Worm (Caenorhabditis elegans) whole organism, L4 larva: Measurements from ENCODE around the gene str-246.

Experiments used
- F10B5.3 ChIP-seq: sonication (generic microtip); optimal IDR thresholded peaks from 2 replicates; lab custom pipeline; 2016; ENCODE audit warnings: mild to moderate bottlenecking, missing genetic modification characterization, missing compliant biosample characterization
- F26F4.8 ChIP-seq: fragments of 200-800 bp; sonication (Bioruptor generic); conservative IDR thresholded peaks from 2 replicates; pipeline ENCODE4 v1.3.6; 2022; ENCODE audit warnings: missing genetic modification characterization, missing compliant biosample characterization
- F44E2.7 ChIP-seq: fragments of 200-800 bp; sonication (Bioruptor generic); IDR thresholded peaks from 2 replicates; pipeline ENCODE4 v2.1.2; 2022; ENCODE audit warnings: missing genetic modification characterization, missing compliant biosample characterization
- F49E8.2 ChIP-seq: sonication (generic microtip); optimal IDR thresholded peaks from 2 replicates; lab custom pipeline; 2016; ENCODE audit warnings: missing compliant biosample characterization, mild to moderate bottlenecking, missing genetic modification characterization, borderline replicate concordance
- T20F7.1 ChIP-seq: fragments of 200-800 bp; sonication (Bioruptor generic); optimal IDR thresholded peaks from 2 replicates; lab custom pipeline; 2018; ENCODE audit warnings: mild to moderate bottlenecking, missing genetic modification characterization, missing compliant biosample characterization
- Y48G9A.11 ChIP-seq: fragments of 200-800 bp; sonication (Bioruptor generic); IDR thresholded peaks from 2 replicates; pipeline ENCODE4 v1.3.6; 2022; ENCODE audit warnings: missing genetic modification reagents, missing genetic modification characterization, missing compliant biosample characterization
- ZK337.2 ChIP-seq: fragments of 200-800 bp; sonication (Bioruptor generic); IDR thresholded peaks from 2 replicates; pipeline ENCODE4 v1.3.6; 2022; ENCODE audit warnings: missing genetic modification reagents, missing genetic modification characterization, missing compliant biosample characterization
- ZK546.5 ChIP-seq, 2 experiments: sonication (generic microtip); optimal IDR thresholded peaks; 2 replicates each; lab custom pipeline; 2017; ENCODE audit warnings: missing biosample characterization in 2 of 2, missing genetic modification characterization in 2 of 2
- ama-1 ChIP-seq: fragments of 150-350 bp; optimal IDR thresholded peaks from 2 replicates; lab custom pipeline; 2014; ENCODE audit warnings: inconsistent platforms, mixed read lengths
- ceh-20 ChIP-seq: fragments of 200-800 bp; sonication (Bioruptor generic); IDR thresholded peaks from 2 replicates; pipeline ENCODE4 v1.3.6; 2022; ENCODE audit warnings: missing genetic modification reagents, missing genetic modification characterization, missing compliant biosample characterization
- ceh-44 ChIP-seq: fragments of 200-800 bp; sonication (Bioruptor generic); IDR thresholded peaks from 2 replicates; pipeline ENCODE4 v1.3.6; 2022; ENCODE audit warnings: missing genetic modification reagents, missing genetic modification characterization, missing compliant biosample characterization
- ces-1 ChIP-seq: fragments of 150-350 bp; sonication (generic microtip); optimal IDR thresholded peaks from 4 replicates; lab custom pipeline; 2014; ENCODE audit warnings: missing biosample characterization, missing genetic modification reagents, missing genetic modification characterization
- ctbp-1 ChIP-seq: fragments of 200-800 bp; sonication (Bioruptor generic); IDR thresholded peaks from 2 replicates; pipeline ENCODE4 v1.3.6; 2022; ENCODE audit warnings: missing genetic modification reagents, missing genetic modification characterization, missing compliant biosample characterization
- daf-16 ChIP-seq, 3 experiments: sonication (generic microtip); optimal IDR thresholded peaks; 2 replicates each; lab custom pipeline; 2016 to 2017; ENCODE audit warnings: missing genetic modification characterization in 3 of 3, missing genetic modification reagents in 3 of 3, mild to moderate bottlenecking in 2 of 3, missing compliant biosample characterization in 2 of 3, missing biosample characterization in 1 of 3, moderate library complexity in 1 of 3
- dmd-6 ChIP-seq: fragments of 200-800 bp; sonication (Bioruptor generic); IDR thresholded peaks from 2 replicates; pipeline ENCODE4 v1.3.6; 2022; ENCODE audit warnings: missing genetic modification reagents, missing genetic modification characterization, missing compliant biosample characterization
- dmd-8 ChIP-seq: fragments of 200-800 bp; sonication (Bioruptor generic); IDR thresholded peaks from 2 replicates; pipeline ENCODE4 v1.3.6; 2022; ENCODE audit warnings: missing genetic modification characterization, missing compliant biosample characterization
- dmd-9 ChIP-seq: fragments of 200-800 bp; sonication (Bioruptor generic); IDR thresholded peaks from 2 replicates; pipeline ENCODE4 v1.3.6; 2022; ENCODE audit warnings: missing genetic modification reagents, missing genetic modification characterization, missing compliant biosample characterization
- dpl-1 ChIP-seq: fragments of 150-350 bp; optimal IDR thresholded peaks from 2 replicates; lab custom pipeline; 2014; ENCODE audit warnings: missing biosample characterization, missing genetic modification reagents, missing genetic modification characterization
- egl-43 ChIP-seq: fragments of 200-800 bp; sonication (Bioruptor generic); IDR thresholded peaks from 2 replicates; pipeline ENCODE4 v1.3.6; 2022; ENCODE audit warnings: missing genetic modification reagents, missing genetic modification characterization, missing compliant biosample characterization
- gei-8 ChIP-seq: fragments of 200-800 bp; sonication (Bioruptor generic); optimal IDR thresholded peaks from 2 replicates; lab custom pipeline; 2018; ENCODE audit warnings: mild to moderate bottlenecking, missing genetic modification characterization, missing compliant biosample characterization
- hif-1 ChIP-seq, 2 experiments: sonication (generic microtip); optimal IDR thresholded peaks; 2 replicates each; lab custom pipeline; 2016 to 2017; ENCODE audit warnings: missing compliant biosample characterization in 2 of 2, missing genetic modification characterization in 2 of 2, missing genetic modification reagents in 2 of 2, missing genotype in 2 of 2, mild to moderate bottlenecking in 1 of 2
- hlh-11 ChIP-seq: fragments of 200-800 bp; sonication (Bioruptor generic); optimal IDR thresholded peaks from 2 replicates; lab custom pipeline; 2018; ENCODE audit warnings: mild to moderate bottlenecking, missing genetic modification characterization, missing compliant biosample characterization
- hmg-1.1 ChIP-seq: fragments of 200-800 bp; sonication (Bioruptor generic); IDR thresholded peaks from 2 replicates; pipeline ENCODE4 v1.3.6; 2022; ENCODE audit warnings: missing genetic modification reagents, missing genetic modification characterization, missing compliant biosample characterization
- lin-38 ChIP-seq: fragments of 200-800 bp; sonication (Bioruptor generic); IDR thresholded peaks from 2 replicates; pipeline ENCODE4 v1.3.6; 2022; ENCODE audit warnings: missing genetic modification reagents, missing genetic modification characterization, missing compliant biosample characterization
- lin-39 ChIP-seq: fragments of 150-350 bp; optimal IDR thresholded peaks from 2 replicates; lab custom pipeline; 2014; ENCODE audit warnings: missing biosample characterization, missing genetic modification reagents, missing genetic modification characterization
- lir-3 ChIP-seq: sonication (generic microtip); optimal IDR thresholded peaks from 2 replicates; lab custom pipeline; 2016; ENCODE audit warnings: mild to moderate bottlenecking, missing genetic modification characterization, missing compliant biosample characterization
- madf-9 ChIP-seq: fragments of 200-800 bp; sonication (Bioruptor generic); conservative IDR thresholded peaks from 2 replicates; pipeline ENCODE4 v1.3.6; 2022; ENCODE audit warnings: missing genetic modification reagents, missing genetic modification characterization, missing compliant biosample characterization
- mdl-1 ChIP-seq, 2 experiments: fragments of 150-350 bp in 1 of 2; sonication (generic microtip) in 1 of 2; optimal IDR thresholded peaks; 2 replicates each; lab custom pipeline; 2014 to 2017; ENCODE audit warnings: missing biosample characterization in 2 of 2, missing genetic modification characterization in 2 of 2
- nhr-237 ChIP-seq: sonication (generic microtip); optimal IDR thresholded peaks from 2 replicates; lab custom pipeline; 2017; ENCODE audit warnings: missing biosample characterization, missing genetic modification characterization
- nhr-28 ChIP-seq: fragments of 150-350 bp; optimal IDR thresholded peaks from 2 replicates; lab custom pipeline; 2014; ENCODE audit warnings: missing biosample characterization, missing genetic modification characterization
- nhr-76 ChIP-seq: fragments of 150-350 bp; optimal IDR thresholded peaks from 2 replicates; lab custom pipeline; 2014; ENCODE audit warnings: missing biosample characterization, missing genetic modification characterization
- php-3 ChIP-seq: fragments of 200-800 bp; sonication (Bioruptor generic); IDR thresholded peaks from 2 replicates; pipeline ENCODE4 v1.3.6; 2022; ENCODE audit warnings: missing genetic modification reagents, missing genetic modification characterization, missing compliant biosample characterization
- pqm-1 ChIP-seq: sonication (generic microtip); optimal IDR thresholded peaks from 2 replicates; lab custom pipeline; 2017; ENCODE audit warnings: missing biosample characterization, missing genetic modification characterization
- snpc-1.2 ChIP-seq: fragments of 200-800 bp; sonication (Bioruptor generic); IDR thresholded peaks from 2 replicates; pipeline ENCODE4 v1.3.6; 2022; ENCODE audit warnings: missing genetic modification reagents, missing genetic modification characterization, missing compliant biosample characterization
- unc-39 ChIP-seq: sonication (generic microtip); optimal IDR thresholded peaks from 2 replicates; lab custom pipeline; 2017; ENCODE audit warnings: missing biosample characterization, missing genetic modification characterization
- unc-62 ChIP-seq, 3 experiments: fragments of 150-350 bp in 1 of 3; sonication (generic microtip); optimal IDR thresholded peaks in 2 of 3; peaks in 1 of 3; 1 replicate in 1 of 3; 2 replicates in 2 of 3; lab custom pipeline; 2014 to 2017; ENCODE audit warnings: missing biosample characterization in 3 of 3, missing genetic modification characterization in 3 of 3, missing genetic modification reagents in 3 of 3, missing genotype in 1 of 3
- vab-7 ChIP-seq: fragments of 200-800 bp; sonication (Bioruptor generic); IDR thresholded peaks from 2 replicates; pipeline ENCODE4 v1.3.6; 2022; ENCODE audit warnings: missing genetic modification reagents, missing genetic modification characterization, missing compliant biosample characterization
- zfp-2 ChIP-seq: sonication (generic microtip); optimal IDR thresholded peaks from 2 replicates; lab custom pipeline; 2016; ENCODE audit warnings: mild to moderate bottlenecking, missing genetic modification characterization, missing compliant biosample characterization
- zip-11 ChIP-seq: fragments of 200-800 bp; sonication (Bioruptor generic); IDR thresholded peaks from 2 replicates; pipeline ENCODE4 v1.3.6; 2022; ENCODE audit warnings: missing genetic modification characterization, missing compliant biosample characterization
- zip-2 ChIP-seq: fragments of 150-350 bp; optimal IDR thresholded peaks from 2 replicates; lab custom pipeline; 2014; ENCODE audit warnings: missing biosample characterization, missing genetic modification characterization

The str-246 gene

DNA sequence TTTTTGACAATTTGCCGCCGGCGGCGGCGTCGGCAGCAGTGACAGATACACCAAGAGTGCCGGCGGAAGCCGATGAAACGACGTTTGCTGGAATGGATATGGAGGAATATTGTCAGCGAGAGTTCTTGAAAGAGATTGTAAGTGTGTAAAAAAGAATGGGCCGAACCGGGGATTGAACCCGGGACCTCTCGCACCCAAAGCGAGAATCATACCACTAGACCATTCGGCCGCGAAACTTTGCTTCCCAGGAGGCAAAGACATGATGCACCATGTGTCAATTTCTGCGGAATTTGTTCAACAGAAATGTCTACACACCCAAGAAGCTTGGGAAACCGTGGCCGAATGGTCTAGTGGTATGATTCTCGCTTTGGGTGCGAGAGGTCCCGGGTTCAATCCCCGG lies 10.8 kb upstream of the str-246 start (continued):
- TF ChIP-seq zip-11 (GFP tag; lab: Robert Waterston, UW) (peak; percentile 10; the same call in 1 of the 2 replicates), dmd-6 (peak; percentile 85), ZK337.2 (GFP tag; lab: Robert Waterston, UW) (peak; percentile 75), F26F4.8 (GFP tag; lab: Robert Waterston, UW) (peak; percentile 64), T20F7.1 (GFP tag; lab: Kevin White, UChicago) (no peak), ceh-44 (GFP tag; lab: Robert Waterston, UW) (peak; percentile 71; the same call in 1 of the 2 replicates), mdl-1 (tag; optimal IDR thresholded peaks at IDR 0.05; lab: Kevin White, UChicago) (peak in 1 of 2 experiments; percentile 3), F49E8.2 (tag; lab: Kevin White, UChicago) (peak; percentile 60), lin-39 (tag; lab: Kevin White, UChicago) (no peak), nhr-28 (tag; lab: Kevin White, UChicago) (peak; percentile 5), zip-2 (peak; percentile 80), nhr-237 (tag; lab: Kevin White, UChicago) (no peak), lir-3 (tag; lab: Kevin White, UChicago) (peak; percentile 32), hmg-1.1 (GFP tag; lab: Robert Waterston, UW) (peak; percentile 96), zfp-2 (tag; lab: Kevin White, UChicago) (no peak), hlh-11 (tag; lab: Kevin White, UChicago) (peak; percentile 67), ctbp-1 (GFP tag; lab: Robert Waterston, UW) (peak; percentile 92), ceh-20 (GFP tag; lab: Robert Waterston, UW) (peak; percentile 93), ZK546.5 (tag; optimal IDR thresholded peaks at IDR 0.05; lab: Kevin White, UChicago) (no peak), snpc-1.2 (peak; percentile 86), madf-9 (GFP tag; lab: Robert Waterston, UW) (peak; percentile 90), dmd-9 (GFP tag; lab: Robert Waterston, UW) (peak; percentile 88), ces-1 (GFP tag; lab: Kevin White, UChicago) (no peak), ama-1 (lab: Kevin White, UChicago) (peak; percentile 56), Y48G9A.11 (GFP tag; lab: Robert Waterston, UW) (no peak; the same call in 1 of the 2 replicates), lin-38 (peak; percentile 91), pqm-1 (tag; lab: Kevin White, UChicago) (no peak), unc-62 (GFP tag; optimal IDR thresholded peaks at IDR 0.05 in 1 of 2; lab: Kevin White, UChicago) (peak in 1 of 2 experiments; percentile 19), unc-62 (tag; optimal IDR thresholded peaks at IDR 0.05; lab: Kevin White, UChicago) (no peak), dmd-8 (GFP tag; lab: Robert Waterston, UW) (peak; percentile 89), daf-16 (GFP tag; optimal IDR thresholded peaks at IDR 0.05; lab: Kevin White, UChicago) (peak; percentile 35 to 76), daf-16 (tag; optimal IDR thresholded peaks at IDR 0.05; lab: Kevin White, UChicago) (peak; percentile 37), dpl-1 (GFP tag; lab: Kevin White, UChicago) (peak; percentile 72), vab-7 (GFP tag; lab: Robert Waterston, UW) (peak; percentile 91), F10B5.3 (tag; lab: Kevin White, UChicago) (peak; percentile 40), nhr-76 (no peak)

DNA sequence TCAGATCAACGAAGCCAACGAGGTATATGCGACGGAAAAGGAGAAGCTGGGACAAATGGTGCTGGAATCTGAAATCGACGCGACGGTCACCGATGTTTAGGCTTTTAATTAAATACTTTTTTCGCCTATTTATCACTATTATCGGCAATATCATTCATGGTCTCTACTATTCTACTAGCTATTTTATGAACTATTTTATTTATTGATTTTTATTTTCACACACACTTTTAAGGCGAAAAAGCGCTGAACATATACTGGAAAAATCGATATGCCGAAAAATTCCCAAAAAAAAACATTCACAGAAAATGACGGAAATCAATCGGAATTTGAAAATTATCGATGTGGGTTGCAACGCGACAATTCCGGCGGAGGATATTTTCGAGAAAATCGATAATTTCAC lies 9.0 kb upstream of the str-246 start, which contains the start of gene W09D6.1:
W09D6.1 (plus strand) TSS at position 301 of the 400 bp plus-strand sequence.
- TF ChIP-seq hif-1 (tag; optimal IDR thresholded peaks at IDR 0.05; lab: Kevin White, UChicago) (no peak), php-3 (GFP tag; lab: Robert Waterston, UW) (no peak), unc-39 (tag; lab: Kevin White, UChicago) (no peak), gei-8 (no peak), F44E2.7 (no peak), zip-2 (no peak), T20F7.1 (GFP tag; lab: Kevin White, UChicago) (no peak), unc-62 (GFP tag; optimal IDR thresholded peaks at IDR 0.05 in 1 of 2; lab: Kevin White, UChicago) (no peak), unc-62 (tag; optimal IDR thresholded peaks at IDR 0.05; lab: Kevin White, UChicago) (no peak), egl-43 (GFP tag; lab: Robert Waterston, UW) (no peak)
